Worm (Caenorhabditis elegans): ENCODE measurements around the gene nhr-129.

Gene nhr-129

ce11 chrV:13288881-13289280, 41.9 kb downstream of the nhr-129 start:
- no peak for TF ChIP-seq ets-7 (tag; optimal IDR thresholded peaks at IDR 0.05)
- no peak for TF ChIP-seq hmbx-1 (tag; optimal IDR thresholded peaks at IDR 0.05)
- no peak for TF ChIP-seq hmg-4 (GFP tag; optimal IDR thresholded peaks at IDR 0.05)
- TF ChIP-seq scrt-1 (GFP tag; IDR thresholded peaks at IDR 0.05), result no peak
- no peak for TF ChIP-seq flt-1 (GFP tag; IDR thresholded peaks at IDR 0.05)
- no peak for TF ChIP-seq tra-4 (tag; optimal IDR thresholded peaks at IDR 0.05)
- no peak for TF ChIP-seq ceh-13 (GFP tag; optimal IDR thresholded peaks at IDR 0.05)
- no peak for TF ChIP-seq ama-1 (optimal IDR thresholded peaks at IDR 0.05)
- TF ChIP-seq F13C5.2 (tag; optimal IDR thresholded peaks at IDR 0.05), result no peak
- no peak for TF ChIP-seq tbx-11 (GFP tag; IDR thresholded peaks at IDR 0.05)
- TF ChIP-seq aly-1 (tag; optimal IDR thresholded peaks at IDR 0.05), result no peak
- TF ChIP-seq B0310.2 (tag; optimal IDR thresholded peaks at IDR 0.05), result no peak
- no peak for TF ChIP-seq pes-1 (GFP tag; IDR thresholded peaks at IDR 0.05)
- no peak for TF ChIP-seq tbx-37 (GFP tag; conservative IDR thresholded peaks at IDR 0.05)
- TF ChIP-seq ceh-36 (tag; optimal IDR thresholded peaks at IDR 0.05), result no peak

ce11 chrV:13286525-13286924, 44.3 kb downstream of the nhr-129 start:
- TF ChIP-seq scrt-1 (GFP tag; IDR thresholded peaks at IDR 0.05), result no peak
- TF ChIP-seq tra-4 (tag; optimal IDR thresholded peaks at IDR 0.05), result no peak
- TF ChIP-seq tbx-37 (GFP tag; conservative IDR thresholded peaks at IDR 0.05), result no peak
- TF ChIP-seq sea-1 (GFP tag; conservative IDR thresholded peaks at IDR 0.05), result no peak
- no peak for TF ChIP-seq ceh-36 (tag; optimal IDR thresholded peaks at IDR 0.05)
- no peak for TF ChIP-seq ets-7 (tag; optimal IDR thresholded peaks at IDR 0.05)
- TF ChIP-seq ama-1 (optimal IDR thresholded peaks at IDR 0.05), result no peak

- TF ChIP-seq ama-1 (optimal IDR thresholded peaks at IDR 0.05), result no peak
- no peak for TF ChIP-seq F13C5.2 (tag; optimal IDR thresholded peaks at IDR 0.05)
- TF ChIP-seq ets-7 (tag; optimal IDR thresholded peaks at IDR 0.05), result no peak
- TF ChIP-seq hmg-4 (GFP tag; optimal IDR thresholded peaks at IDR 0.05), result no peak
- TF ChIP-seq flt-1 (GFP tag; IDR thresholded peaks at IDR 0.05), result no peak
- TF ChIP-seq tra-4 (tag; optimal IDR thresholded peaks at IDR 0.05), result no peak
- TF ChIP-seq tbx-37 (GFP tag; conservative IDR thresholded peaks at IDR 0.05), result no peak
- TF ChIP-seq hnd-1 (tag; optimal IDR thresholded peaks at IDR 0.05), result no peak
- no peak for TF ChIP-seq ceh-36 (tag; optimal IDR thresholded peaks at IDR 0.05)
- no peak for TF ChIP-seq hmbx-1 (tag; optimal IDR thresholded peaks at IDR 0.05)
- no peak for TF ChIP-seq tbx-11 (GFP tag; IDR thresholded peaks at IDR 0.05)
- TF ChIP-seq B0310.2 (tag; optimal IDR thresholded peaks at IDR 0.05), result no peak
- no peak for TF ChIP-seq aly-1 (tag; optimal IDR thresholded peaks at IDR 0.05)
- TF ChIP-seq ceh-13 (GFP tag; optimal IDR thresholded peaks at IDR 0.05), result no peak
- no peak for TF ChIP-seq sea-1 (GFP tag; conservative IDR thresholded peaks at IDR 0.05)
- no peak for TF ChIP-seq scrt-1 (GFP tag; IDR thresholded peaks at IDR 0.05)
Observed at ce11 chrV:13285284-13285683, 45.5 kb downstream of the nhr-129 start.

ce11 chrV:13282958-13283357, 47.9 kb downstream of the nhr-129 start:
- TF ChIP-seq hnd-1 (tag; optimal IDR thresholded peaks at IDR 0.05), result no peak
- no peak for TF ChIP-seq F13C5.2 (tag; optimal IDR thresholded peaks at IDR 0.05)
- TF ChIP-seq B0310.2 (tag; optimal IDR thresholded peaks at IDR 0.05), result no peak
- no peak for TF ChIP-seq flt-1 (GFP tag; IDR thresholded peaks at IDR 0.05)
- no peak for TF ChIP-seq ceh-13 (GFP tag; optimal IDR thresholded peaks at IDR 0.05)
- TF ChIP-seq scrt-1 (GFP tag; IDR thresholded peaks at IDR 0.05), result no peak
- no peak for TF ChIP-seq hmbx-1 (tag; optimal IDR thresholded peaks at IDR 0.05)
- TF ChIP-seq ets-7 (tag; optimal IDR thresholded peaks at IDR 0.05), result no peak

- TF ChIP-seq hnd-1 (tag; optimal IDR thresholded peaks at IDR 0.05) (no peak), flt-1 (GFP tag; IDR thresholded peaks at IDR 0.05) (no peak), hmg-4 (GFP tag; optimal IDR thresholded peaks at IDR 0.05) (no peak), ceh-13 (GFP tag; optimal IDR thresholded peaks at IDR 0.05) (no peak), aly-1 (tag; optimal IDR thresholded peaks at IDR 0.05) (no peak)
Observed at ce11 chrV:13280382-13280781, 50.4 kb downstream of the nhr-129 start.

Data from whole organism, early embryonic.